Worm (Caenorhabditis elegans) whole organism, late embryonic: Measurements from ENCODE around the gene cst-1.

ENCODE experiments used
- C38D4.7 ChIP-seq: fragments of 200-800 bp; sonication (Bioruptor generic); optimal IDR thresholded peaks from 2 replicates; lab custom pipeline; 2018; ENCODE audit warnings: mild to moderate bottlenecking, missing genetic modification characterization, moderate library complexity, missing compliant biosample characterization
- F13H6.1 ChIP-seq: sonication (generic microtip); optimal IDR thresholded peaks from 2 replicates; lab custom pipeline; 2016; ENCODE audit warnings: missing genetic modification characterization, missing compliant biosample characterization
- K02D7.2 ChIP-seq: sonication (generic microtip); optimal IDR thresholded peaks from 2 replicates; lab custom pipeline; 2017; ENCODE audit warnings: mild to moderate bottlenecking, missing genetic modification characterization, missing compliant biosample characterization
- K09A11.1 ChIP-seq: sonication (generic microtip); optimal IDR thresholded peaks from 2 replicates; lab custom pipeline; 2017; ENCODE audit warnings: antibody characterized with exemption, mild to moderate bottlenecking, missing genetic modification characterization, missing compliant biosample characterization; ENCODE audit not compliant: insufficient read depth
- ceh-14 ChIP-seq: sonication (generic microtip); optimal IDR thresholded peaks from 2 replicates; lab custom pipeline; 2016; ENCODE audit warnings: missing genotype, missing genetic modification characterization, missing compliant biosample characterization
- ceh-18 ChIP-seq: sonication (generic microtip); optimal IDR thresholded peaks from 2 replicates; lab custom pipeline; 2016; ENCODE audit warnings: missing genetic modification characterization, missing compliant biosample characterization
- ceh-19 ChIP-seq: fragments of 200-800 bp; sonication (Bioruptor generic); optimal IDR thresholded peaks from 2 replicates; lab custom pipeline; 2018; ENCODE audit warnings: mild to moderate bottlenecking, missing genetic modification characterization, missing compliant biosample characterization
- ceh-24 ChIP-seq: sonication (generic microtip); optimal IDR thresholded peaks from 2 replicates; lab custom pipeline; 2016; ENCODE audit warnings: mild to moderate bottlenecking, missing genetic modification characterization, missing compliant biosample characterization
- ceh-45 ChIP-seq: fragments of 200-800 bp; sonication (Bioruptor generic); IDR thresholded peaks from 2 replicates; pipeline ENCODE4 v1.3.6; 2022; ENCODE audit warnings: missing genetic modification reagents, missing genetic modification characterization, missing compliant biosample characterization
- ceh-48 ChIP-seq: sonication (generic microtip); optimal IDR thresholded peaks from 2 replicates; lab custom pipeline; 2016; ENCODE audit warnings: missing genetic modification characterization, inconsistent platforms, missing compliant biosample characterization
- ceh-6 ChIP-seq: fragments of 200-800 bp; sonication (Bioruptor generic); optimal IDR thresholded peaks from 2 replicates; lab custom pipeline; 2018; ENCODE audit warnings: mild to moderate bottlenecking, missing genetic modification characterization, missing compliant biosample characterization
- ceh-9 ChIP-seq: sonication (generic microtip); optimal IDR thresholded peaks from 2 replicates; lab custom pipeline; 2016; ENCODE audit warnings: mild to moderate bottlenecking, missing genetic modification characterization, inconsistent platforms, missing compliant biosample characterization
- che-1 ChIP-seq: sonication (generic microtip); optimal IDR thresholded peaks from 2 replicates; lab custom pipeline; 2016; ENCODE audit warnings: mild to moderate bottlenecking, missing genetic modification characterization, missing compliant biosample characterization
- eyg-1 ChIP-seq: sonication (generic microtip); optimal IDR thresholded peaks from 2 replicates; lab custom pipeline; 2016; ENCODE audit warnings: missing genotype, missing genetic modification characterization, missing compliant biosample characterization
- hlh-8 ChIP-seq: sonication (generic microtip); optimal IDR thresholded peaks from 2 replicates; lab custom pipeline; 2016; ENCODE audit warnings: missing genotype, missing genetic modification characterization, missing compliant biosample characterization
- lim-6 ChIP-seq: sonication (generic microtip); optimal IDR thresholded peaks from 2 replicates; lab custom pipeline; 2016; ENCODE audit warnings: missing genetic modification characterization, missing compliant biosample characterization
- madf-2 ChIP-seq: sonication (generic microtip); optimal IDR thresholded peaks from 2 replicates; lab custom pipeline; 2017; ENCODE audit warnings: missing genetic modification characterization, missing compliant biosample characterization
- mec-3 ChIP-seq: sonication (generic microtip); optimal IDR thresholded peaks from 2 replicates; lab custom pipeline; 2016; ENCODE audit warnings: borderline replicate concordance, missing genetic modification characterization, missing compliant biosample characterization
- nhr-11 ChIP-seq: fragments of 150-350 bp; optimal IDR thresholded peaks from 2 replicates; lab custom pipeline; 2014; ENCODE audit warnings: missing biosample characterization, missing genetic modification characterization
- nhr-232 ChIP-seq: sonication (generic microtip); optimal IDR thresholded peaks from 2 replicates; lab custom pipeline; 2016; ENCODE audit warnings: missing genetic modification characterization, missing compliant biosample characterization
- npax-4 ChIP-seq: sonication (generic microtip); optimal IDR thresholded peaks from 2 replicates; lab custom pipeline; 2016; ENCODE audit warnings: missing genetic modification characterization, missing compliant biosample characterization
- pag-3 ChIP-seq: sonication (generic microtip); optimal IDR thresholded peaks from 2 replicates; lab custom pipeline; 2016; ENCODE audit warnings: missing compliant biosample characterization, missing genetic modification characterization, borderline replicate concordance
- pat-9 ChIP-seq: fragments of 200-800 bp; sonication (Bioruptor generic); optimal IDR thresholded peaks from 2 replicates; lab custom pipeline; 2018; ENCODE audit warnings: mild to moderate bottlenecking, missing genetic modification characterization, moderate library complexity, missing compliant biosample characterization
- pax-1 ChIP-seq: fragments of 150-350 bp; optimal IDR thresholded peaks from 2 replicates; lab custom pipeline; 2014; ENCODE audit warnings: missing biosample characterization, missing genetic modification characterization
- pha-4 ChIP-seq: fragments of 150-350 bp; optimal IDR thresholded peaks from 2 replicates; lab custom pipeline; 2018; ENCODE audit warnings: missing biosample characterization, missing genetic modification reagents, missing genetic modification characterization
- ref-2 ChIP-seq: sonication (generic microtip); optimal IDR thresholded peaks from 2 replicates; lab custom pipeline; 2016; ENCODE audit warnings: missing genetic modification characterization, missing compliant biosample characterization
- rnt-1 ChIP-seq: sonication (generic microtip); optimal IDR thresholded peaks from 2 replicates; lab custom pipeline; 2016; ENCODE audit warnings: missing genetic modification characterization, missing compliant biosample characterization
- sdc-2 ChIP-seq: sonication (generic microtip); optimal IDR thresholded peaks from 2 replicates; lab custom pipeline; 2016; ENCODE audit warnings: missing genotype, missing genetic modification characterization, missing compliant biosample characterization
- sox-2 ChIP-seq: fragments of 200-800 bp; sonication (Bioruptor generic); IDR thresholded peaks from 2 replicates; pipeline ENCODE4 v1.3.6; 2022; ENCODE audit warnings: missing genetic modification reagents, missing genetic modification characterization, missing compliant biosample characterization
- syd-9 ChIP-seq: sonication (generic microtip); optimal IDR thresholded peaks from 2 replicates; lab custom pipeline; 2016; ENCODE audit warnings: mild to moderate bottlenecking, missing genetic modification characterization, moderate library complexity, missing compliant biosample characterization
- tbx-7 ChIP-seq: sonication (generic microtip); optimal IDR thresholded peaks from 2 replicates; lab custom pipeline; 2016; ENCODE audit warnings: missing genotype, missing genetic modification characterization, missing compliant biosample characterization
- unc-3 ChIP-seq, 2 experiments: fragments of 200-800 bp in 1 of 2; sonication (Bioruptor generic) in 1 of 2; sonication (generic microtip) in 1 of 2; conservative IDR thresholded peaks in 1 of 2; optimal IDR thresholded peaks in 1 of 2; 2 replicates each; pipeline versions ENCODE4 v1.3.6 to Lab custom; 2016 to 2022; ENCODE audit warnings: missing compliant biosample characterization in 2 of 2, missing genetic modification characterization in 2 of 2, missing genetic modification reagents in 1 of 2
- unc-42 ChIP-seq: sonication (generic microtip); optimal IDR thresholded peaks from 2 replicates; lab custom pipeline; 2016; ENCODE audit warnings: missing genotype, missing genetic modification characterization, missing compliant biosample characterization
- unc-55 ChIP-seq: sonication (generic microtip); optimal IDR thresholded peaks from 2 replicates; lab custom pipeline; 2017; ENCODE audit warnings: missing biosample characterization, missing genetic modification reagents, missing genetic modification characterization
- unc-86 ChIP-seq: sonication (generic microtip); optimal IDR thresholded peaks from 2 replicates; lab custom pipeline; 2016; ENCODE audit warnings: missing genetic modification characterization, missing compliant biosample characterization
- zip-5 ChIP-seq: sonication (generic microtip); optimal IDR thresholded peaks from 2 replicates; lab custom pipeline; 2016; ENCODE audit warnings: missing genetic modification characterization, missing compliant biosample characterization
- ztf-16 ChIP-seq: sonication (generic microtip); optimal IDR thresholded peaks from 2 replicates; lab custom pipeline; 2017; ENCODE audit warnings: missing genetic modification characterization, missing compliant biosample characterization

cst-1 gene

ce11 chrX:4362522-4362921 is 23.1 kb downstream of the cst-1 start, which contains the start of gene F14H12.7:
TSS of gene F14H12.7 (minus strand) at chrX:4362622.
- no peak for TF ChIP-seq ztf-16 (tag; lab: Kevin White, UChicago)
- no peak for TF ChIP-seq ref-2 (tag; lab: Kevin White, UChicago)
- TF ChIP-seq unc-55 (GFP tag; lab: Kevin White, UChicago): no peak

ce11 chrX:4363200-4363599 is 23.8 kb downstream of the cst-1 start, which contains the start of gene F14H12.17:
TSS of gene F14H12.17 (minus strand) at chrX:4363300.
- TF ChIP-seq sox-2 (GFP tag; lab: Robert Waterston, UW): no peak
- TF ChIP-seq ceh-9 (tag; lab: Kevin White, UChicago): no peak
- no peak for TF ChIP-seq ceh-6
- TF ChIP-seq unc-3 (GFP tag; conservative IDR thresholded peaks at IDR 0.05; lab: Robert Waterston, UW): no peak
- TF ChIP-seq unc-3 (tag; optimal IDR thresholded peaks at IDR 0.05; lab: Kevin White, UChicago): no peak
- no peak for TF ChIP-seq madf-2 (tag; lab: Kevin White, UChicago)
- TF ChIP-seq ceh-19: no peak
- no peak for TF ChIP-seq lim-6 (tag; lab: Kevin White, UChicago)
- no peak for TF ChIP-seq unc-42
- TF ChIP-seq che-1 (tag; lab: Kevin White, UChicago): no peak
- no peak for TF ChIP-seq nhr-232 (tag; lab: Kevin White, UChicago)

ce11 chrX:4364877-4365276 is 25.4 kb downstream of the cst-1 start, which contains the start of gene F14H12.8:
TSS of gene F14H12.8 (minus strand) at chrX:4364977.
- TF ChIP-seq pha-4 (tag; lab: Kevin White, UChicago): no peak
- no peak for TF ChIP-seq tbx-7 (tag; lab: Kevin White, UChicago)
- TF ChIP-seq mec-3: no peak
- TF ChIP-seq F13H6.1 (tag; lab: Kevin White, UChicago): no peak
- TF ChIP-seq madf-2 (tag; lab: Kevin White, UChicago): no peak
- TF ChIP-seq unc-86: no peak
- TF ChIP-seq hlh-8 (tag; lab: Kevin White, UChicago): no peak
- TF ChIP-seq pax-1 (tag; lab: Kevin White, UChicago): no peak
- TF ChIP-seq K09A11.1 (tag; lab: Kevin White, UChicago): no peak
- no peak for TF ChIP-seq ceh-45
- TF ChIP-seq K02D7.2 (tag; lab: Kevin White, UChicago): no peak
- no peak for TF ChIP-seq eyg-1 (tag; lab: Kevin White, UChicago)
- TF ChIP-seq pag-3 (tag; lab: Kevin White, UChicago): no peak
- no peak for TF ChIP-seq ceh-18 (tag; lab: Kevin White, UChicago)
- no peak for TF ChIP-seq rnt-1 (tag; lab: Kevin White, UChicago)
- no peak for TF ChIP-seq lim-6 (tag; lab: Kevin White, UChicago)
- TF ChIP-seq pat-9: no peak
- no peak for TF ChIP-seq ceh-48 (tag; lab: Kevin White, UChicago)

- no peak for TF ChIP-seq nhr-11
- TF ChIP-seq zip-5 (tag; lab: Kevin White, UChicago): no peak
- no peak for TF ChIP-seq syd-9 (tag; lab: Kevin White, UChicago)
- no peak for TF ChIP-seq pat-9
- no peak for TF ChIP-seq ceh-18 (tag; lab: Kevin White, UChicago)
- TF ChIP-seq ceh-48 (tag; lab: Kevin White, UChicago): no peak
- TF ChIP-seq ceh-24 (tag; lab: Kevin White, UChicago): no peak
- TF ChIP-seq pax-1 (tag; lab: Kevin White, UChicago): no peak
- TF ChIP-seq ceh-14 (tag; lab: Kevin White, UChicago): no peak
- no peak for TF ChIP-seq madf-2 (tag; lab: Kevin White, UChicago)
- no peak for TF ChIP-seq sox-2 (GFP tag; lab: Robert Waterston, UW)
- TF ChIP-seq pha-4 (tag; lab: Kevin White, UChicago): no peak
- TF ChIP-seq nhr-232 (tag; lab: Kevin White, UChicago): no peak
- no peak for TF ChIP-seq npax-4 (tag; lab: Kevin White, UChicago)
- TF ChIP-seq ref-2 (tag; lab: Kevin White, UChicago): no peak
- no peak for TF ChIP-seq C38D4.7
- TF ChIP-seq sdc-2: no peak
Observed at ce11 chrX:4366231-4366630, 26.8 kb downstream of the cst-1 start, which contains the start of gene R160.3. TSS of gene R160.3 (minus strand) at chrX:4366331.
